Worm (Caenorhabditis elegans) whole organism, L1 larva: ENCODE results near the gene srx-16.

Experiments used
- ceh-63 ChIP-seq: fragments of 200-800 bp; sonication (Bioruptor generic); optimal IDR thresholded peaks from 2 replicates; lab custom pipeline; 2018; ENCODE audit warnings: mild to moderate bottlenecking, missing genetic modification characterization, missing compliant biosample characterization
- fos-1 ChIP-seq: fragments of 150-350 bp; optimal IDR thresholded peaks from 2 replicates; lab custom pipeline; 2014; ENCODE audit warnings: missing biosample characterization, missing genetic modification characterization
- lir-3 ChIP-seq: sonication (generic microtip); optimal IDR thresholded peaks from 2 replicates; lab custom pipeline; 2016; ENCODE audit warnings: mild to moderate bottlenecking, missing genetic modification characterization, moderate library complexity, missing compliant biosample characterization; ENCODE audit not compliant: poor library complexity
- nhr-47 ChIP-seq: sonication (generic microtip); optimal IDR thresholded peaks from 2 replicates; lab custom pipeline; 2016; ENCODE audit warnings: mild to moderate bottlenecking, missing genetic modification characterization, moderate library complexity, missing compliant biosample characterization
- unc-62 ChIP-seq: fragments of 150-350 bp; optimal IDR thresholded peaks from 2 replicates; lab custom pipeline; 2014; ENCODE audit warnings: missing biosample characterization, missing genetic modification reagents, missing genetic modification characterization

- TF ChIP-seq lir-3 (tag; lab: Kevin White, UChicago), result no peak
- TF ChIP-seq fos-1 (tag; lab: Kevin White, UChicago), result no peak
- no peak for TF ChIP-seq unc-62
- TF ChIP-seq ceh-63 (GFP tag; lab: Kevin White, UChicago), result no peak
- no peak for TF ChIP-seq nhr-47
Measured at ce11 chrV:6987673-6988072, 11.5 kb downstream of the srx-16 start, which contains the start of gene nhr-139.
